Worm (Caenorhabditis elegans) whole organism, late embryonic: ENCODE measurements around the gene ZK154.6.

Source experiments
- ama-1 ChIP-seq: fragments of 150-350 bp; optimal IDR thresholded peaks from 2 replicates; lab custom pipeline; 2014
- hlh-30 ChIP-seq: sonication (generic microtip); optimal IDR thresholded peaks from 2 replicates; lab custom pipeline; 2017; ENCODE audit warnings: antibody characterized with exemption, missing genetic modification characterization, missing compliant biosample characterization; ENCODE audit not compliant: insufficient read depth
- nhr-11 ChIP-seq: fragments of 150-350 bp; optimal IDR thresholded peaks from 2 replicates; lab custom pipeline; 2014; ENCODE audit warnings: missing biosample characterization, missing genetic modification characterization
- odd-2 ChIP-seq: sonication (generic microtip); optimal IDR thresholded peaks from 2 replicates; lab custom pipeline; 2017; ENCODE audit warnings: antibody characterized with exemption, mild to moderate bottlenecking, missing genetic modification characterization, missing compliant biosample characterization
- pat-9 ChIP-seq: fragments of 200-800 bp; sonication (Bioruptor generic); optimal IDR thresholded peaks from 2 replicates; lab custom pipeline; 2018; ENCODE audit warnings: mild to moderate bottlenecking, missing genetic modification characterization, moderate library complexity, missing compliant biosample characterization
- pha-4 ChIP-seq: fragments of 150-350 bp; optimal IDR thresholded peaks from 2 replicates; lab custom pipeline; 2018; ENCODE audit warnings: missing biosample characterization, missing genetic modification reagents, missing genetic modification characterization
- rnt-1 ChIP-seq: sonication (generic microtip); optimal IDR thresholded peaks from 2 replicates; lab custom pipeline; 2016; ENCODE audit warnings: missing genetic modification characterization, missing compliant biosample characterization
- tbx-2 ChIP-seq: sonication (generic microtip); optimal IDR thresholded peaks from 2 replicates; lab custom pipeline; 2016; ENCODE audit warnings: missing genetic modification characterization, missing compliant biosample characterization
- ttx-3 ChIP-seq: sonication (generic microtip); optimal IDR thresholded peaks from 2 replicates; lab custom pipeline; 2016; ENCODE audit warnings: missing genetic modification reagents, missing genetic modification characterization, missing compliant biosample characterization

- TF ChIP-seq nhr-11 (no peak), tbx-2 (peak; percentile 87), pha-4 (tag; lab: Kevin White, UChicago) (no peak), odd-2 (tag; lab: Kevin White, UChicago) (no peak), pat-9 (tag; lab: Kevin White, UChicago) (no peak), ama-1 (lab: Kevin White, UChicago) (no peak), rnt-1 (tag; lab: Kevin White, UChicago) (peak; percentile 66), ttx-3 (tag; lab: Kevin White, UChicago) (no peak), hlh-30 (tag; lab: Kevin White, UChicago) (peak; percentile 87)
Measured at ce11 chrX:7823108-7823704, 29.8 kb upstream of the ZK154.6 start, which contains the start of gene eef-1A.2.
